Worm (Caenorhabditis elegans): ENCODE data around the gene twk-3.

DNA sequence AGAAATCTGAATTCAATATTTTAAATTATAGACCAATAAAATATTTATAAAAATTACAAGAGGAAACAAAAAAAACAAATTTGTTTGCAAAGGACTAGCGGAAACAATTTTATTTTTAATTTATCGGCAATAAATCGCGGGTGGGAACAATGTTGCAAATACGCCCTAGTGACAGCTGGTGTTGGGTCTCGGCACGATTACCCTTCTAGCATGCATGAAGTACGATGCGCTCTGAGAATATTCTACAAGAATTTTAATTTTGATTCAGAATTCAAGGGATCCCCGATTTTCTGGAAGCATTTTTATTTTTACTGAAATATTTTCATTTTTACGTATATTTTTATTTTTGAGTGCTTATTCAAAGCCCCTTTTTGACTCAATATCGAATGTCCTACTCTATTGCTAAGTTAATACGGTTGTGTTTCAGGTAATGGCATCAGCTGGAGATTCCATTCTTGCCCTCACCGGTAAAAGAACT lies 27.5 kb downstream of the twk-3 start, which contains the start of the genes mig-5 and cct-1:
- no peak for TF ChIP-seq eyg-1 (tag; optimal IDR thresholded peaks at IDR 0.05)
- TF ChIP-seq nhr-11 (tag; optimal IDR thresholded peaks at IDR 0.05) = no peak
